Fruit fly (Drosophila melanogaster): Measurements from ENCODE around the gene Rbf2.

Gene Rbf2

dm6 chr3R:16011698-16012332, 46.6 kb downstream of the Rbf2 start:
- TF ChIP-seq CG12768 (GFP tag; optimal IDR thresholded peaks at IDR 0.05) (peak; percentile 69), CG11617 (GFP tag; optimal IDR thresholded peaks at IDR 0.05) (peak; percentile 49), Mnt (GFP tag; optimal IDR thresholded peaks at IDR 0.05) (peak; percentile 52), CG7101 (tag; optimal IDR thresholded peaks at IDR 0.05) (peak; percentile 45), bab1 (GFP tag; optimal IDR thresholded peaks at IDR 0.05) (no peak), CG5204 (GFP tag; optimal IDR thresholded peaks at IDR 0.05) (no peak), CG14711 (tag; optimal IDR thresholded peaks at IDR 0.05) (peak; percentile 23), tj (GFP tag; optimal IDR thresholded peaks at IDR 0.05) (peak; percentile 56), CG33017 (tag; optimal IDR thresholded peaks at IDR 0.05) (peak; percentile 49), ovo (GFP tag; optimal IDR thresholded peaks at IDR 0.05) (peak; percentile 57), kay (GFP tag; ENCODE audit: borderline replicate concordance) (peak; percentile 91), cnc (optimal IDR thresholded peaks at IDR 0.05) (no peak), pad (GFP tag; optimal IDR thresholded peaks at IDR 0.05) (peak; percentile 46), cic (GFP tag; optimal IDR thresholded peaks at IDR 0.05) (peak; percentile 92), CG1620 (GFP tag; optimal IDR thresholded peaks at IDR 0.05) (no peak), Hr96 (GFP tag; optimal IDR thresholded peaks at IDR 0.05) (peak; percentile 62), Crg-1 (GFP tag; optimal IDR thresholded peaks at IDR 0.05) (peak; percentile 6), CG7045 (GFP tag; optimal IDR thresholded peaks at IDR 0.05) (peak; percentile 71), toe (GFP tag; optimal IDR thresholded peaks at IDR 0.05) (no peak), Clk (GFP tag; optimal IDR thresholded peaks at IDR 0.05) (peak; percentile 74)

- TF ChIP-seq CG1620 (GFP tag; optimal IDR thresholded peaks at IDR 0.05) (no peak), Hr96 (GFP tag; optimal IDR thresholded peaks at IDR 0.05) (no peak), CG33017 (tag; optimal IDR thresholded peaks at IDR 0.05) (no peak), Crg-1 (GFP tag; optimal IDR thresholded peaks at IDR 0.05) (no peak), ovo (GFP tag; optimal IDR thresholded peaks at IDR 0.05) (no peak), CG14711 (tag; optimal IDR thresholded peaks at IDR 0.05) (no peak), CG5204 (GFP tag; optimal IDR thresholded peaks at IDR 0.05) (no peak), kay (GFP tag; ENCODE audit: borderline replicate concordance) (no peak), cnc (optimal IDR thresholded peaks at IDR 0.05) (no peak), toe (GFP tag; optimal IDR thresholded peaks at IDR 0.05) (no peak), CG7045 (GFP tag; optimal IDR thresholded peaks at IDR 0.05) (no peak)
Measured at dm6 chr3R:16013580-16013979, 48.3 kb downstream of the Rbf2 start.

dm6 chr3R:16014573-16014972, 49.3 kb downstream of the Rbf2 start:
- TF ChIP-seq cnc (optimal IDR thresholded peaks at IDR 0.05) (no peak), tj (GFP tag; optimal IDR thresholded peaks at IDR 0.05) (no peak), Mnt (GFP tag; optimal IDR thresholded peaks at IDR 0.05) (peak; percentile 4), CG5204 (GFP tag; optimal IDR thresholded peaks at IDR 0.05) (no peak), bab1 (GFP tag; optimal IDR thresholded peaks at IDR 0.05) (no peak), kay (GFP tag; ENCODE audit: borderline replicate concordance) (no peak), pad (GFP tag; optimal IDR thresholded peaks at IDR 0.05) (no peak), cic (GFP tag; optimal IDR thresholded peaks at IDR 0.05) (peak; percentile 88), CG33017 (tag; optimal IDR thresholded peaks at IDR 0.05) (no peak)

All from whole organism, adult.